Worm (Caenorhabditis elegans): ENCODE data around the gene rbm-42.

rbm-42 gene

DNA sequence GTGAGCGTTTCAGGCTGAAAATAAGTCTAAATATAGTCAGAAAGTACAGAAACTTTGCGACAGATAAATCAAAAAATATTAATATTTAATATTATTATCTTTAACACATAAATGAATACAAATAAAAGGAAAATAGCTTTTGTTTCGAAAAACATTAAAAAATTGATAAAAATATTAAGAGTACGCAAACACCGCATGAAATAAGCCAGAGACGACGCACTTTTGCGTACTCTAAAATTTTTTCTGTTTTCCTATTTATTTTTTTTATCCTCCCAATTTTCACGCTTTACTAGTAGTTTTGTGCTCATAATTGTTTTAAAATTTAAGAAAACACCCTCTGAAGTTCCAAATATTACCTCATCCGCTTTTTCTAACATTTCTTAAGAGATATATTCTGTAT lies at the start of gene rbm-42, which contains the start of gene grwd-1:
Gene rbm-42, minus strand, starts transcription at position 93 of the 400 bp plus-strand sequence.
Gene grwd-1, plus strand, starts transcription at position 328 of the 400 bp plus-strand sequence.
- TF ChIP-seq W03F9.2 (tag; optimal IDR thresholded peaks at IDR 0.05) (peak; percentile 77), dao-5 (tag; optimal IDR thresholded peaks at IDR 0.05) (no peak)

DNA sequence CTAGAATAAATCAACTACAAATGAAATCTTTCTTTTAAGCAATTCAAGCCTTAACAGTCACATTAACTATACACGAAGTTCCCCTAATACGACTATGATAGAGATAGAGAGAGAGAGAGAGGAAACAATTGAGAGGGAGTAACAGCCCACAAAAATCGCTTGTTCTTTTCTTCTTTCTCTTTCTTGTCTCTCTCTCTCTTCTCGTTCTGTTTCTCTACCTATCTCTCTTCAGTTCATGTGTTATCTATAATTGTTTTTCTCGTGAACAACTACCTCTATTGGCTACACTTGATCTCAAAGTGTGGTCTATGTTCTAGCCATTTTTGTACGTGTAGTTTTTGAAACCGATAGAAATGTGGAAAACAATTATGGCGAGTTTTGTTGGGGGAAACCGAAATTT lies 49.6 kb upstream of the rbm-42 start:
- no peak for TF ChIP-seq him-1 (tag; optimal IDR thresholded peaks at IDR 0.05)
- TF ChIP-seq W03F9.2 (tag; optimal IDR thresholded peaks at IDR 0.05), result peak; percentile 46
- no peak for TF ChIP-seq dao-5 (tag; optimal IDR thresholded peaks at IDR 0.05)

DNA sequence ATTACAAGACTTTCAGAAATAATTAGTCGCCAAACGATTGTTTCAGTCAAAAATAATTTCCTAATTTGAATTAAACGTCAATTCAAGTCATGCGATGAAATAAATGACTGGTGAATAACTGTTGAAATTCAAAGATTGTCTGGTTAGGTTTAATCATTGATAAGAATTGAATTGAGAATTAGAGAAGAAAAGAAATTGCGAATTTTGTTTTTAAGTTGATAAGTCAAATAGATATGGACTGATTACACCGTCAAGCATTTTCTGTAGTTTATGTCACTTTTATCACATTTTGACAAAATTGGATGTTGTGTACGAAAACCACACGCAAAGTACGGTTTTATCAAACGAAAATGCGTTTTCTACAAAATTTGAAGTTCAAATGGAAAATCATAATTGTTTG lies 48.2 kb upstream of the rbm-42 start:
- no peak for TF ChIP-seq W03F9.2 (tag; optimal IDR thresholded peaks at IDR 0.05)

DNA sequence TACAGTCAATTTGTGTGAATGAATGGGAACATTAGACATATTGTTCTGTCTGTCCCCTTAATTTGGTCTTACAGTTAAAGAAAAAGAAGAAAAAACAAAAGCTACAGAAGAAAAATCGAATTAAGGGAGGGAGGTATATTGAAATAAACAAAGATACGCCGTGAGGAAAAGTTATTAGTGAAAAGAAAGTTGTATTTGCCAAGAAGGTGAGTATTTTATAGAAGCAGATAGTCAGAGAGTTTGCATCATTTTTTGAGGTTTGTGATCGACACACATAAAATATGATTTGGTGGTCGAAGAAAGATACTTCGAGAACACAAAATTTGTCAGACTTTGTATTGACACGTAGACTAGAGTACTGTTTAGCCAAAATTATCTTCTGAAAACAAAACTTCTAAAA lies 47.3 kb upstream of the rbm-42 start:
- TF ChIP-seq W03F9.2 (tag; optimal IDR thresholded peaks at IDR 0.05) (no peak), dao-5 (tag; optimal IDR thresholded peaks at IDR 0.05) (no peak), him-1 (tag; optimal IDR thresholded peaks at IDR 0.05) (no peak)

DNA sequence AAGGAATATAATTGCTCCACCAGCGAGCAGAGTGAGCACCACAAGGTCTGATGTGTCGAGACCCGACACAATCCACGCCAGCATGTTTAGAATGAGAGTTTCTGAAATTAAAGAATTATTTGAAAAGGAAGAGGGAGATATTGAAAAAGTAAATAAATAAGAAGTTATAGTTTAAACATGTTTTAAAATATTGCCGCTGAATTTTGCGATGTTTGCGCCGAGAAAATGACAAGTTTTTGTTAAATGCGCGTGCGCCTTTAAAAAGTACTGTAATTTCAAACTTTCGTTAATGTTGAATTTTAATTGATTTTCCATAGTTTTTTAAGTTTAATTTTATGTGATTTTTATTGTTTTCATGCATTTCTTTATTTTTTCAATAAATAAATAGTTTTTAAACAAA lies 46.5 kb upstream of the rbm-42 start, which contains the start of gene emb-8:
Gene emb-8, minus strand, starts transcription at position 101 of the 400 bp plus-strand sequence.
- TF ChIP-seq dao-5 (tag; optimal IDR thresholded peaks at IDR 0.05) (no peak), W03F9.2 (tag; optimal IDR thresholded peaks at IDR 0.05) (no peak), him-1 (tag; optimal IDR thresholded peaks at IDR 0.05) (no peak)

DNA sequence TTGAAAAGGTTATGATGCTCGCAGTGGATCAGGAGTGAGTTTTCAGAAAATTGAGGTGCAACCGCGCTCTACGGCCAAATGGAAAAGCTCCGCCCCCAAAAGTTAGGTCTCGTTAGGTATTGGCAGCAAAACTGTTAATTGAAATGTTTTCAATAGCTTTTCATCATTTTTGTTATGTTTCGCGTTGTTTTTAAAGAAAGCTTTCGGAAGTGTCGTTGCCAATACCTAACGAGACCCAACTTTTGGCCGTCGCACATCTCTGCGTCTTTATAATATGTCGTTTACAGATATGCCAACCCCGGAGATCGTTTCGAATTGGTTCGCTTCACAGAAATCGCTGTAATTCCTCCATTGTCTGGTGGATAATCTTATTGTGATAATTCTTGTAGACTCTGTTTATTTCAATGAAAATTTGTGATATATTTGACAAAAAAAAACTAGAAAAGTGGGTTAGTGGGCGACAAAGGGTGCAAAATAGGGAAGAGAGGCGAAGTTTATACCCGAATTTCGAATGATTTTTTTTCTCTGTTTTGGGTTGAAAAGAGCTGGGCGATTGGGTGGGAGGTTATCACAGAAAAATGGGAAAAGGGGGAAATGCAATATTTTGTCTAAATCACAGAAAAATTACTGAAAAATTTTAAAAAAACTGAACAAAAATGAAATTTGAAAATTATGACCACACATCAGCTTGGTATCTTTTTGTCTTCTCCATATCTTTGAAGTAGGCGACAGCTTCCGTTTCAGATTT lies 43.4 kb upstream of the rbm-42 start:
- TF ChIP-seq him-1 (tag; optimal IDR thresholded peaks at IDR 0.05), result no peak
- no peak for TF ChIP-seq W03F9.2 (tag; optimal IDR thresholded peaks at IDR 0.05)
- TF ChIP-seq dao-5 (tag; optimal IDR thresholded peaks at IDR 0.05), result no peak

DNA sequence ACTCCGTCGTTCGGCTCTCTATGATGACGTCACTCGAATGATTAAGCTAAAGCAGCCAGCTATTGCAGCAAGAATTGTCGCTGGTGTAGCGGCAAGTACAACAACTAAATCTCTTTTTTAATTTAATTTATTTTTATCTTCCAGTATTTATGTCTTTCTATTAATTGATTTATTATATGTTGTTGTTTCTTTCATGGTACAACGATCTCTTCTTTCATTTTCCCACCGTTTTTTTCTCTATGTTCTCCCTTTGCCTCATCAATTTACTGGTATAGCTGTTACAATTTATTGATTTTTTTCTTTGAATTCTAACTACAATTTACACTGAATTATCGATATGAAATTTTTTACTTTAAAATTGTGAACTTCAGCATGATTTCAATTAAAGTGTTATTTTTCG lies 42.7 kb upstream of the rbm-42 start, which contains the start of gene moc-6:
Gene moc-6, plus strand, starts transcription at position 301 of the 400 bp plus-strand sequence.
- TF ChIP-seq him-1 (tag; optimal IDR thresholded peaks at IDR 0.05) (no peak), W03F9.2 (tag; optimal IDR thresholded peaks at IDR 0.05) (no peak), dao-5 (tag; optimal IDR thresholded peaks at IDR 0.05) (no peak)

DNA sequence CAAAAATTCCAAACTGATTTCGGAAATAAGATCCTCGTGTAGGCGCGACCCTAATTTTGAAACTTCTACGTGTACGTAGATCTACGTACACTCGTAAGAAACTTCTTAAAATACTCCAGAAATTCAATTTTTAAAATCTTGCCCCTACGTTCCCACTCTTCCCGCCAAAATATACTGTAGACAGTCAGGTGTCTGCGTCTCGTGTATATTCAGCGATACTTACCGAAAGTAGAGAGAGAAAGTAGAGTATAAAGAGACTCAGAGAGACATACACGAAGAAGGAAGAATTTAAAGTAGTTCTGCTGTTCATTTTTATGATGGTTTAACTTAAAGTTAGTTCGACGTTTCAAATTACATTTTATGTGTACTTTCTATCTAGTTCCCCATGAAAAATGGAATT lies 40.2 kb upstream of the rbm-42 start:
- TF ChIP-seq dao-5 (tag; optimal IDR thresholded peaks at IDR 0.05), result no peak
- no peak for TF ChIP-seq W03F9.2 (tag; optimal IDR thresholded peaks at IDR 0.05)
- TF ChIP-seq him-1 (tag; optimal IDR thresholded peaks at IDR 0.05), result no peak

DNA sequence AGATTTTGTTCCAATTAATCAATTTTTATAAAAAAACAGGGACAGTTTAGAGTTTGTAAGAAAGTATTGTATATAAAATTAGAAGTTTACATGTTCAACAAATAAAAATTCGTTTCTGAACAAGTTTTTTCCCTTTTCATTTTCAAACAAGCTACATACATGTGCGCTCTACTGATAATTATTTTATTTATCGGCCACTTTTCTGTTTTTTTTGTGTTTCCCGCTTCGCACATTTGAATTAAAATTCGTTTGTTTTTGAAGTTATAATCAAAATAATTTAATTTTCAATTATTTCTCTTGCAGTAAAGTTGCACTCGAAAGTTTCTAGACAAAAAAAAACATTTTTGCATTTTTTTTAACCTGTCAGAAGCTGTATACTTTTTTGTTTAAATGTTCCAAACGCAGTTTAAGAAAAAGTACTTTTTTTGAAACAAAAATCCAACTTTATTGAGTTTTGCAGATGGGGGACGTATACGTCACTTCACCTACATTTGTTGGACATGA lies 37.7 kb upstream of the rbm-42 start, which contains the start of gene hira-1:
Gene hira-1, plus strand, starts transcription at position 454 of the 504 bp plus-strand sequence.
- TF ChIP-seq dao-5 (tag; optimal IDR thresholded peaks at IDR 0.05), result no peak
- TF ChIP-seq W03F9.2 (tag; optimal IDR thresholded peaks at IDR 0.05), result peak; percentile 45

DNA sequence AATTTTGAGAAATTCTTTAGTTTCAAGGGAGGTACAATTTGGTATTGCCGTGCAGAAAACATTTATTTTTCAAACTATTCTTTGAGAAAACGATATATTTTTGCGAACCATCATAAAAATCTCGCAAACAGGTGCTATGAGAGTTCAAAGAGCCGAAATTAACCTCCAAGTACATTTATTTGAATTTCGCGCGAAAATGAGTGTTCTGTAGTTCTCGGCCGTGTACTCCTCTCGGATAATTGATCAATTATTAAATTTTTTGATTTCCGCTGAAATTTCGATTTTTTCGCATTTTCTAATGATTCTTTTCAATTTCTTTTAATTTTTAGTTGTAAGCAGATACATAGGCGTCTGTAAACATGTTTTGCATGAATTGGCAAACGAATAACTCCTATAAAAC lies 37.1 kb upstream of the rbm-42 start:
- TF ChIP-seq him-1 (tag; optimal IDR thresholded peaks at IDR 0.05), result no peak
- no peak for TF ChIP-seq W03F9.2 (tag; optimal IDR thresholded peaks at IDR 0.05)
- no peak for TF ChIP-seq dao-5 (tag; optimal IDR thresholded peaks at IDR 0.05)

DNA sequence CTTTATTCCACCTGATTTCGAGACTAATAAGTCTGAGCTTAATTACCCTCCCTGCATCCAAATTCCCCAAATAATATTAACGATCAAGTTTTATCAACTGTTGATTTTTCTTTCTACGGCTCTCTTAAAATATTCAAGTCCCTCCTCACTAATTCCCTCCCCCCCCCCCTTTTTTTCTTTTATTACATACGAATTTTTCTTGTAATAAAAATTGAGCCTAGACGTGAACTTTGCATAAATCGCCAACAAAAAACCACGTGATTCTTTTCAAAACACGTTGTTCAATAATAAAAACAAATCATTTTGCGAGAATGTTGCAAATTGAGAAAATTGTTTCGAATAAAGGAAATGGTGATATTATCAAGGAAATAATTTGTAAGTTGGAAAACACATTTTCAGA lies 35.4 kb upstream of the rbm-42 start, which contains the start of gene K10D2.8:
Gene K10D2.8, plus strand, starts transcription at position 301 of the 400 bp plus-strand sequence.
- no peak for TF ChIP-seq dao-5 (tag; optimal IDR thresholded peaks at IDR 0.05)
- TF ChIP-seq W03F9.2 (tag; optimal IDR thresholded peaks at IDR 0.05), result no peak
- TF ChIP-seq him-1 (tag; optimal IDR thresholded peaks at IDR 0.05), result no peak

DNA sequence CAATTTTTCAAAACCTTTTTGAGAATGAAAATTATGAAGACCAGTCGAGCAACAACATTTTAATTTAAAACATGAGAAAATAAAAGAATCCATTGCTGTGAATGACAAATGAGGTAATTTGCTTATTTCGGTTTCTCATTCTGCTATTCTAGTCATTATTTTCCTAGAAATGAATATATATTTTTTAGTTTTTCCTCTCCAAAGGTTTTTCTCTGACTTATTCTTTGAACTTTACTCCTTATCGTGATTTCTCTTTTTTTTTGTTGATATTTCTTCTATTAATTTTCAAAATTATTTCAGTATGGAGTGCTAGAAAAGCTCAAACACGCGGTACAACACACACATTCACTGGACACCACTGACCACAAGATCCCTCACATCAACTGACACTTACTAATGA lies 32.6 kb upstream of the rbm-42 start, which contains the start of gene pup-2:
Gene pup-2, plus strand, starts transcription at position 301 of the 400 bp plus-strand sequence.
- no peak for TF ChIP-seq him-1 (tag; optimal IDR thresholded peaks at IDR 0.05)
- TF ChIP-seq dao-5 (tag; optimal IDR thresholded peaks at IDR 0.05), result no peak
- TF ChIP-seq W03F9.2 (tag; optimal IDR thresholded peaks at IDR 0.05), result no peak

DNA sequence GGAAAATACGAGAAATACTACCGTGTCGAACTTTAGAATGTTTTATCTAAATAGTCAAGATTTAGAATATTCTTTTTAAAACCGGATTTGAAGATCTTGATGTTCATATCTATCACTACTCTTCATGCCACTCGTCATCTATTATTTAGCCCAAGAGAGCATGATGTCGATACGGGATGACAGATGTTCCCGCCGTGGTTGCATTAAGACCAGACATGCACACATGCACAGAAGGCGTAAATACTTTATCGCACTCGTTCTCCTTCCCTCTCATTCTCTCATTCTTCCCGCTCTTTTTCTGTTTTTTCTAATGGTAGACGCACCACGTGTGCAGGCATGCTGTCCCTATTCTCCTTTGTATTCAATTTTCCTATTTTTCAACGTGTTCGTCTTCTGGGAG lies 30.3 kb upstream of the rbm-42 start:
- no peak for TF ChIP-seq W03F9.2 (tag; optimal IDR thresholded peaks at IDR 0.05)
- TF ChIP-seq dao-5 (tag; optimal IDR thresholded peaks at IDR 0.05), result no peak
- TF ChIP-seq him-1 (tag; optimal IDR thresholded peaks at IDR 0.05), result no peak

DNA sequence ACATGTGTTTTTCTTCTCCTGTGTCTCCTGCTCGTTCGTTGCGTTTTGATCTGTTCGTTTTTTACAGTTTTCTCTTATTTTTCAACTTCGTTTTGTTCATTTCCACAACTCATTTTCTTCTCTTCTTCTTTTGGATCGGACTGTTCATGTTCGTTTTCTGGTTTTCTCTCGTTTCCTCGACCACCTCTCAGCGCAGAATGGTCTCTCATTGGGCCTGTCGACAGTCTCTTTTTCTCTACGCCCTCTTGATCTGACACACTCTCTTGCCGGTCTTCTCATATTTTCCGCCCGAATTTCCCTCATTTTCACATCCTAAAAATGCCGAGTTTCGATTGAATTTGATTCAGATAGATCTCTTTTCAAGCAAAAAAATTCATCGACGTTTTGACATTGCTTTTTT lies 28.6 kb upstream of the rbm-42 start:
- TF ChIP-seq W03F9.2 (tag; optimal IDR thresholded peaks at IDR 0.05) (no peak), him-1 (tag; optimal IDR thresholded peaks at IDR 0.05) (no peak), dao-5 (tag; optimal IDR thresholded peaks at IDR 0.05) (no peak)

Measured in whole organism, L4/young adult.